Fruit fly (Drosophila melanogaster) whole organism: ENCODE data around the gene CheA29a.

Source experiments
- CG8478 ChIP-seq: fragments of >200 bp; optimal IDR thresholded peaks from 2 replicates; lab custom pipeline; 2018; ENCODE audit warnings: inconsistent platforms
- Dll ChIP-seq: fragments of >200 bp; optimal IDR thresholded peaks from 2 replicates; lab custom pipeline; 2017
- EcR ChIP-seq, 2 experiments: fragments of >200 bp; optimal IDR thresholded peaks; 2 replicates each; lab custom pipeline; 2017; ENCODE audit warnings: missing biosample characterization in 2 of 2, missing genetic modification characterization in 2 of 2, missing genetic modification reagents in 2 of 2
- pan ChIP-seq: fragments of >200 bp; optimal IDR thresholded peaks from 2 replicates; lab custom pipeline; 2017
- psq ChIP-seq: fragments of >200 bp; optimal IDR thresholded peaks from 2 replicates; lab custom pipeline; 2017
- usp ChIP-seq: fragments of >200 bp; optimal IDR thresholded peaks from 2 replicates; lab custom pipeline; 2017; ENCODE audit warnings: missing biosample characterization, missing genetic modification characterization, mixed read lengths

The CheA29a gene

dm6 chr2L:8485562-8485961 lies 8.4 kb downstream of the CheA29a start:
- TF ChIP-seq pan (lab: Kevin White, UChicago) (no peak), psq (no peak), EcR (GFP tag; optimal IDR thresholded peaks at IDR 0.05; lab: Kevin White, UChicago) (no peak), usp (no peak), CG8478 (no peak), Dll (lab: Kevin White, UChicago) (no peak)

- TF ChIP-seq EcR (GFP tag; optimal IDR thresholded peaks at IDR 0.05; lab: Kevin White, UChicago): no peak
- no peak for TF ChIP-seq psq
- no peak for TF ChIP-seq usp
- no peak for TF ChIP-seq CG8478
- no peak for TF ChIP-seq pan (lab: Kevin White, UChicago)
- no peak for TF ChIP-seq Dll (lab: Kevin White, UChicago)
These were observed 11.6 kb downstream of the CheA29a start, which contains the start of gene CG13088 for dm6 chr2L:8488735-8489134. Gene CG13088 (plus strand): TSS chr2L:8488981.

dm6 chr2L:8490439-8490838 lies 13.3 kb downstream of the CheA29a start, which contains the start of gene CG43400:
Gene CG43400 (plus strand): TSS chr2L:8490739.
- TF ChIP-seq EcR (GFP tag; optimal IDR thresholded peaks at IDR 0.05; lab: Kevin White, UChicago): no peak
- no peak for TF ChIP-seq pan (lab: Kevin White, UChicago)
- no peak for TF ChIP-seq psq
- no peak for TF ChIP-seq Dll (lab: Kevin White, UChicago)
- TF ChIP-seq CG8478: no peak
- no peak for TF ChIP-seq usp

DNA sequence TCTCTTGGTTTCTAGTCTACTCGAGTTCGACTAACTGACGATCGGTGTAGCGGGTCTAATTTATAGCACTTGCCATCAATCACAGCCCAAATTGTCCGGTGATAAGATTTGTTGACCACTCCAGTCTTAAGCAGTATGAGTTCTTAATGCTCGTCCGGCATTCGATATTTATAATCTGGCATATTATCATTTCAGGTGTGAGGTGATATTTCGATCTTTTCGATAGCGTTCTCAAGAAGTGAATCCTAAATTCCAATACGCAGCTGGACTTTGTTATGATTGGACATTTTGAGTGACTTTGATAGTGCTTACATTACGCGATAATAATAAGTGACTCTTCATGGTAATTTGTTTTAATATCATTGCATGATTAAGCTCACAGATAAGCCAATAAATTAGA lies 19.1 kb downstream of the CheA29a start, which contains the start of gene Bace:
Bace (minus strand) TSS at position 39 of the 400 bp plus-strand sequence.
- TF ChIP-seq CG8478 (no peak), usp (no peak), psq (no peak), Dll (lab: Kevin White, UChicago) (no peak), pan (lab: Kevin White, UChicago) (no peak), EcR (GFP tag; optimal IDR thresholded peaks at IDR 0.05; lab: Kevin White, UChicago) (no peak)

- TF ChIP-seq usp: no peak
- no peak for TF ChIP-seq CG8478
- TF ChIP-seq Dll (lab: Kevin White, UChicago): no peak
- TF ChIP-seq pan (lab: Kevin White, UChicago): no peak
- TF ChIP-seq psq: no peak
- TF ChIP-seq EcR (GFP tag; optimal IDR thresholded peaks at IDR 0.05; lab: Kevin White, UChicago): no peak
These were observed 29.6 kb downstream of the CheA29a start, which contains the start of gene Dh31 for dm6 chr2L:8506729-8507128. Gene Dh31 (minus strand): TSS chr2L:8506845.

dm6 chr2L:8511723-8512122 lies 34.6 kb downstream of the CheA29a start, which contains the start of gene CG13096:
Gene CG13096 (minus strand): TSS chr2L:8511866.
- no peak for TF ChIP-seq usp
- TF ChIP-seq pan (lab: Kevin White, UChicago): no peak
- no peak for TF ChIP-seq psq
- no peak for TF ChIP-seq CG8478
- no peak for TF ChIP-seq EcR (GFP tag; optimal IDR thresholded peaks at IDR 0.05; lab: Kevin White, UChicago)
- no peak for TF ChIP-seq Dll (lab: Kevin White, UChicago)

DNA sequence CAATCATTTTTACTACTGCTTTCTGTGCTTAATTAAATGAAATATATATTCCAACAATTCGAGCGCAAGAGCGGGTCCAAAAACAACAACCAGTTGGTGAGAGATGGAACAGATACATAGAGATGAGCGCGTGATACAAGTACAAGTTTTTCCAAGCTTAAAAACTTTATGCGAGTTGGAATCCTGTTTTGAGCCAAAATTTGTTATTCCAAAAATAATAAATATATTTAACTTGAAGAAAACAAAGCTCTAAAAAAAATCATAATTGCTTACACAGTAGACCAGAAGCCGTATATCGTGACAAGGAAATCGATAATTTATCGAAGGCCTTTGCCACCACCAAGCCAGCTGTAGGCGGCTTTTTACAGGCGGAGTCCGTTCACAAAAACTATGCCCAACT lies 37.6 kb downstream of the CheA29a start, which contains the start of the genes CG13097 and PIG-U:
CG13097 (minus strand) TSS at position 121 of the 400 bp plus-strand sequence.
PIG-U (plus strand) TSS at position 349 of the 400 bp plus-strand sequence.
- TF ChIP-seq CG8478: no peak
- TF ChIP-seq usp: no peak
- no peak for TF ChIP-seq pan (lab: Kevin White, UChicago)
- TF ChIP-seq EcR (GFP tag; optimal IDR thresholded peaks at IDR 0.05; lab: Kevin White, UChicago): no peak
- TF ChIP-seq psq: no peak
- no peak for TF ChIP-seq Dll (lab: Kevin White, UChicago)

DNA sequence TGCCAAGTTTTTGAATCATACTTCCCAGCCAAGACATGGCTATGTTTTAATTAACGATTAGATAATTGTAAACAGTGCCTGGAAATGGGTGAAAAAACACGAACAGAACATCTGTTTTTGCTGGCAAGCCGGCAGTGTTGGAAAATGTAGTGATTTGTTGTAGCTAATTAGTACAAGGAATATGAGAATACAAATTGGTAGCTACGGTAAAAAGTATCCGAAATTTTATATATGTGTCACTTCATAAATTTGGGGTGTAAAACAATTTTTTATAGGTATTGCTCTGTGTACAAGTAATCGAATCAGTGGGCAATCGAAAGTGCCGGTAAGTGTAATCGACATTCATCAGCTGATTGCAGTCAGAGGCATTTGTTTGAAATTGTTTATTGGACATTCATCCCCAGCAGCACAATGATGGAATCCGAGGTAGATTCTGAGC lies 40.1 kb downstream of the CheA29a start, which contains the start of the genes mRpL51 and Uba4:
mRpL51 (minus strand) TSS at position 125 of the 439 bp plus-strand sequence.
Uba4 (plus strand) TSS at position 156 of the 439 bp plus-strand sequence.
- TF ChIP-seq pan (lab: Kevin White, UChicago) (no peak), Dll (lab: Kevin White, UChicago) (no peak), usp (no peak), EcR (GFP tag; optimal IDR thresholded peaks at IDR 0.05; lab: Kevin White, UChicago) (no peak), psq (no peak), CG8478 (no peak)

dm6 chr2L:8519390-8519789 lies 42.2 kb downstream of the CheA29a start, which contains the start of gene Sgp:
Gene Sgp (plus strand): TSS chr2L:8519690.
- no peak for TF ChIP-seq usp
- no peak for TF ChIP-seq EcR (GFP tag; optimal IDR thresholded peaks at IDR 0.05; lab: Kevin White, UChicago)
- no peak for TF ChIP-seq psq
- TF ChIP-seq CG8478: no peak
- no peak for TF ChIP-seq pan (lab: Kevin White, UChicago)
- no peak for TF ChIP-seq Dll (lab: Kevin White, UChicago)

DNA sequence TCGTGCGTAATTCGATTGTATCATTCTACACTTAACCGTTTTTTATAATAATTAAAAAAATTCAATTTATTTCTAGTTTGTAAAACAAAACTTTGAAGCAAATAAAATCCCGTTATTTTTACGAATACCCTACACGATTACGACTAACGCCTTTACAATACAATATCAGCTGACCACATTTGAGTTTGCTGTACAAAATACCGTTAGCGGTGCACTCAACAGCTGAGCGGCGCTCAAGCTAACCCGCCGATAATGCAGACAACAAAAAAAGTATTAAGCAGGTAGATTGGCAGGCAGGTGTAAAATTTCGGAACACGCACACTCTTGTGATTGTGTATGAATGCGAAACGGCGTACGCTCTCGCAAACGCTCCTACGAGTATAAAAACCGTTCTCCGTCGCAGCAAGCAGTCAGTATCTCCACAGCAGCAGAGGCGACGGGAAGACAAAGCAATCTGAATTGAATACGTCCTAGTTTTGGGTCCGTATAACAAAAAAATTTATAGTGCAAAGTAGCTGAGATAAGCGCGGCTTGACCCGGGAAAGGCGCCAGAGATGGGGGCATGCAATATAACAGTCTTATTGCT lies 44.7 kb downstream of the CheA29a start, which contains the start of gene Acer:
Acer (plus strand) TSS at position 210 of the 586 bp plus-strand sequence.
- TF ChIP-seq CG8478 (no peak), psq (no peak), pan (lab: Kevin White, UChicago) (no peak), usp (no peak), Dll (lab: Kevin White, UChicago) (no peak), EcR (GFP tag; optimal IDR thresholded peaks at IDR 0.05; lab: Kevin White, UChicago) (no peak)

DNA sequence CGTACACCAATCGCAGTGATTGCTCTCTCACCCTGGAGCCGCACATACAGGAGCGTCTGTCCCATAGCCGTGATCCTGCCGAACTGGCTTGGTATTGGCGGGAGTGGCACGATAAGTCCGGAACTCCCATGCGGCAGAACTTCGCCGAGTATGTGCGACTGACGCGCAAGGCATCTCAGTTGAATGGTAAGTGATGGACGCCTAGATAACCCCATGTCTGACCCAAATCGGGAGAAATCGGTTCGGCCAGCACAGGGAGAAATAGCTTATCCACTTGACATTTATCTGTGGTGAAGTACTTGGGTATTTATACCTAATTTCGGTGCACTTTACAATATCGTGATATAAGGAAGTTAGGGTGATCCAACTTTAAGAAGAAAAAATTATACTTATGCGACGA lies 45.6 kb downstream of the CheA29a start:
- TF ChIP-seq pan (lab: Kevin White, UChicago) (no peak), psq (no peak), EcR (GFP tag; optimal IDR thresholded peaks at IDR 0.05; lab: Kevin White, UChicago) (no peak), CG8478 (no peak), usp (no peak), Dll (lab: Kevin White, UChicago) (no peak)

DNA sequence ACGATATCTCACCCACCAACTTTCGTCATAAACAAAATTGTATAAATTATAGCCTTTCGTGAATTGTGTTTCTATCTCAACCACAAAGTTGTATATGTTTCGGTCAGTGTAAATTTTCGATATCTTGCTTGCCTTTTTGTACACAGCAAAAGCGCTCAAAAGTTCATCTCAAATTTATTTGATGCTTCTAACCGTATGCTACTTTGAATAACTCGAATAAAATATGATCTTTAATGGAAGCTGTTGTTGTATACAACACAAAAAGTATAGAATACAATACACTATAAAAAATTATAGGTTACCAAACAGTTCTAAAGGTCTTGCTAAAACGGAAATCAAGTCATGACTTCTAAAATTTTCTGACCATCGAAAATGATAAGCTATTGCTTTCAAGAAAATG lies 47.9 kb downstream of the CheA29a start:
- TF ChIP-seq Dll (lab: Kevin White, UChicago): no peak
- no peak for TF ChIP-seq EcR (GFP tag; optimal IDR thresholded peaks at IDR 0.05; lab: Kevin White, UChicago)
- TF ChIP-seq usp: no peak
- TF ChIP-seq CG8478: no peak
- no peak for TF ChIP-seq pan (lab: Kevin White, UChicago)
- TF ChIP-seq psq: no peak
